Fruit fly (Drosophila melanogaster) whole organism, embryonic: ENCODE measurements around the gene stet.

Source experiments
- Awh ChIP-seq: fragments of 200-800 bp; sonication (Bioruptor generic); IDR thresholded peaks from 2 replicates; pipeline ENCODE4, ENCODE4 v1.3.6; 2022; ENCODE audit warnings: missing biosample characterization, missing genetic modification characterization
- BtbVII ChIP-seq: fragments of 200-800 bp; sonication (Bioruptor generic); optimal IDR thresholded peaks from 3 replicates; lab custom pipeline; 2017; ENCODE audit warnings: missing biosample characterization, mild to moderate bottlenecking, missing genetic modification characterization
- CG10274 ChIP-seq: fragments of 200-800 bp; sonication (Bioruptor generic); optimal IDR thresholded peaks from 3 replicates; lab custom pipeline; 2017; ENCODE audit warnings: missing biosample characterization, mild to moderate bottlenecking, missing genetic modification characterization
- CG12391 ChIP-seq: fragments of 200-800 bp; sonication (Bioruptor generic); optimal IDR thresholded peaks from 3 replicates; lab custom pipeline; 2018; ENCODE audit warnings: missing biosample characterization, mild to moderate bottlenecking, missing genetic modification characterization, moderate library complexity
- CG14710 ChIP-seq: fragments of 200-800 bp; sonication (Bioruptor generic); optimal IDR thresholded peaks from 3 replicates; lab custom pipeline; 2019; ENCODE audit warnings: missing biosample characterization, mild to moderate bottlenecking, missing genetic modification characterization, moderate library complexity
- CG1603 ChIP-seq: fragments of 200-800 bp; sonication (Bioruptor generic); optimal IDR thresholded peaks from 2 replicates; lab custom pipeline; 2019; ENCODE audit warnings: missing biosample characterization, mild to moderate bottlenecking, missing genetic modification characterization, moderate library complexity
- CG1647 ChIP-seq: fragments of 200-800 bp; sonication (Bioruptor generic); optimal IDR thresholded peaks from 3 replicates; lab custom pipeline; 2016; ENCODE audit warnings: missing biosample characterization, missing genetic modification characterization
- CG17186 ChIP-seq: fragments of 200-800 bp; sonication (Bioruptor generic); optimal IDR thresholded peaks from 3 replicates; lab custom pipeline; 2017; ENCODE audit warnings: missing biosample characterization, missing genetic modification reagents, missing genetic modification characterization
- CG17328 ChIP-seq: fragments of 200-800 bp; sonication (Bioruptor generic); IDR thresholded peaks from 2 replicates; pipeline ENCODE4 v1.3.6; 2022; ENCODE audit warnings: missing biosample characterization, missing genetic modification characterization
- CG17385 ChIP-seq: fragments of 200-800 bp; sonication (Bioruptor generic); optimal IDR thresholded peaks from 3 replicates; lab custom pipeline; 2018; ENCODE audit warnings: missing biosample characterization, mild to moderate bottlenecking, missing genetic modification characterization
- CG17912 ChIP-seq: fragments of 200-800 bp; sonication (Bioruptor generic); optimal IDR thresholded peaks from 2 replicates; lab custom pipeline; 2018; ENCODE audit warnings: missing biosample characterization, mild to moderate bottlenecking, missing genetic modification characterization
- CG31388 ChIP-seq: fragments of 200-800 bp; sonication (Bioruptor generic); optimal IDR thresholded peaks from 2 replicates; lab custom pipeline; 2016; ENCODE audit warnings: missing biosample characterization, missing genetic modification characterization
- CG32532 ChIP-seq: fragments of 200-800 bp; sonication (Bioruptor generic); IDR thresholded peaks from 2 replicates; pipeline ENCODE4 v1.3.6; 2022; ENCODE audit warnings: missing biosample characterization, missing genetic modification characterization
- CG32767 ChIP-seq: fragments of 200-800 bp; sonication (Bioruptor generic); IDR thresholded peaks from 2 replicates; pipeline ENCODE4 v1.3.6; 2022; ENCODE audit warnings: missing biosample characterization, missing genetic modification characterization
- CG3847 ChIP-seq: fragments of 200-800 bp; sonication (Bioruptor generic); IDR thresholded peaks from 2 replicates; pipeline ENCODE4 v1.3.6; 2022; ENCODE audit warnings: missing biosample characterization, missing genetic modification characterization
- CG6654 ChIP-seq: fragments of 200-800 bp; sonication (Bioruptor generic); optimal IDR thresholded peaks from 2 replicates; lab custom pipeline; 2017; ENCODE audit warnings: missing biosample characterization, mild to moderate bottlenecking, missing genetic modification characterization
- CG6854 ChIP-seq: fragments of 200-800 bp; sonication (Bioruptor generic); optimal IDR thresholded peaks from 3 replicates; lab custom pipeline; 2017; ENCODE audit warnings: missing biosample characterization, mild to moderate bottlenecking, missing genetic modification characterization
- CG7745 ChIP-seq: fragments of 200-800 bp; sonication (Bioruptor generic); optimal IDR thresholded peaks from 2 replicates; lab custom pipeline; 2018; ENCODE audit warnings: missing biosample characterization, mild to moderate bottlenecking, missing genetic modification characterization, moderate library complexity
- CG7786 ChIP-seq: fragments of 200-800 bp; sonication (Bioruptor generic); optimal IDR thresholded peaks from 2 replicates; lab custom pipeline; 2016; ENCODE audit warnings: missing biosample characterization, missing genetic modification characterization
- Camta ChIP-seq: fragments of 200-800 bp; sonication (Bioruptor generic); optimal IDR thresholded peaks from 2 replicates; lab custom pipeline; 2016; ENCODE audit warnings: missing biosample characterization, missing genetic modification characterization
- Dref ChIP-seq: fragments of 200-800 bp; sonication (Bioruptor generic); IDR thresholded peaks from 2 replicates; pipeline ENCODE4 v1.3.6; 2022; ENCODE audit warnings: missing biosample characterization, missing genetic modification characterization
- GATAe ChIP-seq: fragments of 200-800 bp; sonication (Bioruptor generic); conservative IDR thresholded peaks from 2 replicates; pipeline ENCODE4 v1.3.6; 2022; ENCODE audit warnings: missing biosample characterization, missing genetic modification characterization
- Gsc ChIP-seq: fragments of 200-800 bp; sonication (Bioruptor generic); IDR thresholded peaks from 2 replicates; pipeline ENCODE4 v1.3.6; 2022; ENCODE audit warnings: missing biosample characterization, missing genetic modification characterization
- H15 ChIP-seq: fragments of 200-800 bp; sonication (Bioruptor generic); IDR thresholded peaks from 3 replicates; pipeline ENCODE4 v1.3.6; 2022; ENCODE audit warnings: missing biosample characterization, missing genetic modification characterization
- HLH4C ChIP-seq: fragments of 200-800 bp; sonication (Bioruptor generic); IDR thresholded peaks from 3 replicates; pipeline ENCODE4 v1.3.6; 2022; ENCODE audit warnings: missing biosample characterization, missing genetic modification characterization; ENCODE audit not compliant: partially characterized antibody
- HLH54F ChIP-seq: fragments of 200-800 bp; sonication (Bioruptor generic); optimal IDR thresholded peaks from 3 replicates; lab custom pipeline; 2016; ENCODE audit warnings: missing biosample characterization, missing genetic modification characterization
- Max ChIP-seq: fragments of 200-800 bp; sonication (Bioruptor generic); optimal IDR thresholded peaks from 2 replicates; lab custom pipeline; 2016; ENCODE audit warnings: missing biosample characterization, mild to moderate bottlenecking, missing genetic modification characterization
- NK7.1 ChIP-seq: fragments of 200-800 bp; sonication (Bioruptor generic); optimal IDR thresholded peaks from 3 replicates; lab custom pipeline; 2016; ENCODE audit warnings: missing biosample characterization, missing genetic modification characterization
- Neu2 ChIP-seq: fragments of 200-800 bp; sonication (Bioruptor generic); optimal IDR thresholded peaks from 3 replicates; lab custom pipeline; 2016; ENCODE audit warnings: missing biosample characterization, missing genetic modification characterization, borderline replicate concordance
- Oaz ChIP-seq: fragments of 200-800 bp; sonication (Bioruptor generic); IDR thresholded peaks from 2 replicates; pipeline ENCODE4 v1.3.6; 2022; ENCODE audit warnings: missing biosample characterization, missing genetic modification characterization
- al ChIP-seq: fragments of 200-800 bp; sonication (Bioruptor generic); IDR thresholded peaks from 2 replicates; pipeline ENCODE4 v1.3.6; 2022; ENCODE audit warnings: missing biosample characterization, missing genetic modification characterization
- ap ChIP-seq: fragments of 200-800 bp; sonication (Bioruptor generic); IDR thresholded peaks from 2 replicates; pipeline ENCODE4 v1.3.6; 2022; ENCODE audit warnings: missing biosample characterization, missing genetic modification characterization
- cad ChIP-seq: fragments of >200 bp; optimal IDR thresholded peaks from 2 replicates; lab custom pipeline; 2017; ENCODE audit warnings: missing biosample characterization, missing genetic modification characterization
- dan ChIP-seq: fragments of 200-800 bp; sonication (Bioruptor generic); IDR thresholded peaks from 2 replicates; pipeline ENCODE4 v1.3.6; 2022; ENCODE audit warnings: missing biosample characterization, missing genetic modification characterization
- dysf ChIP-seq: fragments of 200-800 bp; sonication (Bioruptor generic); IDR thresholded peaks from 3 replicates; pipeline ENCODE4 v1.3.6; 2022; ENCODE audit warnings: missing biosample characterization, missing genetic modification characterization
- gce ChIP-seq: fragments of 200-800 bp; sonication (Bioruptor generic); IDR thresholded peaks from 3 replicates; pipeline ENCODE4 v1.3.6; 2022; ENCODE audit warnings: missing biosample characterization, missing genetic modification characterization
- grau ChIP-seq: fragments of 200-800 bp; optimal IDR thresholded peaks from 3 replicates; lab custom pipeline; 2019; ENCODE audit warnings: missing biosample characterization, mild to moderate bottlenecking, missing genetic modification characterization, moderate library complexity
- hth ChIP-seq: fragments of >200 bp; optimal IDR thresholded peaks from 2 replicates; lab custom pipeline; 2017; ENCODE audit warnings: inconsistent platforms
- inv ChIP-seq: fragments of 200-800 bp; sonication (Bioruptor generic); IDR thresholded peaks from 2 replicates; pipeline ENCODE4 v1.3.6; 2022; ENCODE audit warnings: missing biosample characterization, missing genetic modification characterization; ENCODE audit not compliant: partially characterized antibody
- kay ChIP-seq: fragments of 200-800 bp; sonication (Bioruptor generic); optimal IDR thresholded peaks from 2 replicates; lab custom pipeline; 2016; ENCODE audit warnings: missing biosample characterization, missing genetic modification characterization
- mld ChIP-seq: fragments of 200-800 bp; sonication (Bioruptor generic); IDR thresholded peaks from 3 replicates; pipeline ENCODE4 v1.3.6; 2022; ENCODE audit warnings: missing biosample characterization, missing genetic modification characterization; ENCODE audit not compliant: partially characterized antibody
- pan ChIP-seq, 4 experiments: fragments of >200 bp in 3 of 4; fragments of 200-800 bp in 1 of 4; sonication (Bioruptor generic) in 1 of 4; optimal IDR thresholded peaks in 3 of 4; IDR thresholded peaks in 1 of 4; 2 replicates each; pipeline versions ENCODE4 v1.3.6 to Lab custom; 2017 to 2022; ENCODE audit warnings: missing biosample characterization in 2 of 4, missing genetic modification characterization in 2 of 4, mixed read lengths in 1 of 4
- pb ChIP-seq: fragments of 200-800 bp; sonication (Bioruptor generic); optimal IDR thresholded peaks from 3 replicates; lab custom pipeline; 2016; ENCODE audit warnings: missing biosample characterization, missing genetic modification characterization
- pho ChIP-seq: fragments of 200-800 bp; sonication (Bioruptor generic); optimal IDR thresholded peaks from 2 replicates; lab custom pipeline; 2016; ENCODE audit warnings: missing biosample characterization, missing genetic modification characterization
- scrt ChIP-seq: fragments of 200-800 bp; sonication (Bioruptor generic); optimal IDR thresholded peaks from 2 replicates; lab custom pipeline; 2018; ENCODE audit warnings: missing biosample characterization, mild to moderate bottlenecking, missing genetic modification characterization, moderate library complexity
- sens-2 ChIP-seq: fragments of 200-800 bp; sonication (Bioruptor generic); IDR thresholded peaks from 2 replicates; pipeline ENCODE4 v1.3.6; 2022; ENCODE audit warnings: missing biosample characterization, missing genetic modification characterization
- sima ChIP-seq: fragments of 200-800 bp; sonication (Bioruptor generic); optimal IDR thresholded peaks from 2 replicates; lab custom pipeline; 2016; ENCODE audit warnings: missing biosample characterization, missing genetic modification characterization
- stwl ChIP-seq: fragments of 200-800 bp; sonication (Bioruptor generic); optimal IDR thresholded peaks from 3 replicates; lab custom pipeline; 2018; ENCODE audit warnings: missing biosample characterization, mild to moderate bottlenecking, missing genetic modification characterization, moderate library complexity
- wek ChIP-seq: fragments of 200-800 bp; sonication (Bioruptor generic); optimal IDR thresholded peaks from 3 replicates; lab custom pipeline; 2018; ENCODE audit warnings: missing biosample characterization, mild to moderate bottlenecking, missing genetic modification characterization, moderate library complexity

The stet gene

DNA sequence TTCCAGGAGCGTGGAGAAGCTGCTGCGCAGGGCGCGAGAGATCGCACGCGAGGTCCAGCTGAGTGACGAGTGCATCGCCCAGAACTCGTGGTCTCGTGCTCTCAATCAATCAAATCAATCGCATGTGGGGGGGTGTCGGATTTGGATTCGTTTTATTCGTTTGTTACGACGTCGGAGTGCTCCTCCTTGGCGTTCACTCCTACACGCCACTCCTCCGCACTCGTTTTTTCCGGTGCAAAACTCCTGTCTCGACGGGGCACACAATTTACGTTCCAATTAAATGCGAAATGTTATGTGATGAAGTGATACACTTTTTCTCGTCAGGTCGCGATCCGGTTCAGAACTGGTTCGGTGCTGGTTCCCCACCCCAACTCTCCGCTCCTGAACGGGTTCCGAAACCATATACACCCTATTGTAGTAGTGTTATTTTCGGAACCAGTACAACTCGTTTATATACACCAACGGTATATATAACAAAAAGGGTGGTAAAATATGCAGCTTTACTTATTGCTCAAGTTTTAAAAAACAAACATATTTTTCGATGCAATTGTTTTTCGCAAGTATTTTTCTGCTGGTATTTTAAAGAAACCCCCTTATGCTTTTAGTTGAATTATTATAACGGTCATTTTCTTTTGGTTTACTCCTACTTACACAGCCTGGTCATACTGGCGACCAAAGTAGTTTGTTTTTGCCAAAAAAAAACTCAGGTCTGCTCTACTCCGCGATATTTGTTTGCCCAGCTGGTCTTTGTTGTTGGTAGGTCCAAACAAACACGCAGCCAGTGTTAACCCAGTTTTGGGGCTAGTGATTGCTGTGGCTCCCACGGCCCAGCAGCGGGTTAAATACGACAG is 47.4 kb upstream of the stet start, which contains the start of the genes CG12091 and pns (continued):
- TF ChIP-seq CG6854 (peak; percentile 17), pb (peak; percentile 45), CG7745 (peak; percentile 3), CG12391 (tag; lab: Kevin White, UChicago) (peak; percentile 85), pan (optimal IDR thresholded peaks at IDR 0.05; lab: Kevin White, UChicago) (no peak), pan (GFP tag; optimal IDR thresholded peaks at IDR 0.05 in 1 of 2, IDR thresholded peaks at IDR 0.05 in 1 of 2) (peak in 1 of 2 experiments; percentile 57), al (GFP tag; lab: Robert Waterston, UW) (peak; percentile 42; the same call in 1 of the 2 replicates), Camta (GFP tag; lab: Kevin White, UChicago) (peak; percentile 67), CG1603 (tag; lab: Kevin White, UChicago) (no peak), inv (GFP tag; lab: Robert Waterston, UW) (peak; percentile 73; the same call in 1 of the 2 replicates), CG32532 (GFP tag; lab: Robert Waterston, UW) (peak; percentile 78), CG17385 (GFP tag; lab: Kevin White, UChicago) (peak; percentile 51), CG6654 (GFP tag; lab: Kevin White, UChicago) (no peak), HLH4C (GFP tag; lab: Robert Waterston, UW) (peak; percentile 40; the same call in 1 of the 3 replicates), GATAe (GFP tag; lab: Robert Waterston, UW) (no peak), CG17186 (peak; percentile 45), Dref (GFP tag; lab: Robert Waterston, UW) (no peak), grau (tag; lab: Kevin White, UChicago) (peak; percentile 67), H15 (no peak), Max (peak; percentile 72), CG32767 (peak; percentile 47; the same call in 1 of the 2 replicates), HLH54F (GFP tag; lab: Kevin White, UChicago) (peak; percentile 61), scrt (GFP tag; lab: Kevin White, UChicago) (peak; percentile 56), kay (peak; percentile 57), CG10274 (GFP tag; lab: Kevin White, UChicago) (no peak), CG31388 (peak; percentile 20), Awh (GFP tag; lab: Robert Waterston, UW) (no peak), Oaz (GFP tag; lab: Robert Waterston, UW) (no peak), pho (GFP tag; lab: Kevin White, UChicago) (peak; percentile 66), sima (GFP tag; lab: Kevin White, UChicago) (peak; percentile 40), ap (GFP tag; lab: Robert Waterston, UW) (peak; percentile 51; the same call in 1 of the 2 replicates), CG17328 (GFP tag; lab: Robert Waterston, UW) (peak; percentile 76; the same call in 1 of the 2 replicates), NK7.1 (GFP tag; lab: Kevin White, UChicago) (peak; percentile 20), Neu2 (GFP tag; lab: Kevin White, UChicago) (peak; percentile 14), Gsc (GFP tag; lab: Robert Waterston, UW) (no peak), CG3847 (peak; percentile 73), gce (GFP tag; lab: Robert Waterston, UW) (no peak), cad (peak; percentile 10), CG14710 (tag; lab: Kevin White, UChicago) (peak; percentile 89), dysf (peak; percentile 59; the same call in 2 of the 3 replicates), dan (GFP tag; lab: Robert Waterston, UW) (no peak), stwl (peak; percentile 67), CG17912 (GFP tag; lab: Kevin White, UChicago) (no peak), BtbVII (GFP tag; lab: Kevin White, UChicago) (peak; percentile 70), CG1647 (GFP tag; lab: Kevin White, UChicago) (peak; percentile 35), sens-2 (GFP tag; lab: Robert Waterston, UW) (peak; percentile 44; the same call in 1 of the 2 replicates), CG7786 (GFP tag; lab: Kevin White, UChicago) (peak; percentile 57), mld (GFP tag; lab: Robert Waterston, UW) (no peak), wek (GFP tag; lab: Kevin White, UChicago) (peak; percentile 96), hth (lab: Kevin White, UChicago) (no peak)
